Fruit fly (Drosophila melanogaster): ENCODE data around the gene p38c.

p38c gene

DNA sequence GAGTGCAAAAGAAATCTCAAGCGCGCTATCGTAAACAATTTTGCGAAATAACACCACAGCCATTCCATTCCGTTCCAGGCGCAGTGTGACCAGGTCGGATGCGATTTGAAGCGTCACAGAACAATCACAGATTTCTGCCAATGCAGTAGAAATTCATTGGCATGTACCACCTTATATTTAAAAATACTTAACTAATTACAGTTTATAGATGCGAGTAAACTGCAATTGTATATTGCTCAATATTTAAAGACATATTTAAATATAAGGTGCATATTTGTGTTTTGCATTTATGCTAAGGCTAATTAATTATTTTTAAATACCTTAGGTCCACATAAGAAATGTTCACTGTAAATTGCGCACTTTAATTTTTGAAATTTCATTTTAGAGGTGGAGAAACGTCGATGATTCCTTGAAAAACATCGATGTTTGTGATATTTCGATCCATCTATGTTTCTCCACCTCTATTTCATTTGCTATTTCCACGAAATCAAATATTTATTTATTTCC is 43.4 kb upstream of the p38c start, which contains the start of the genes SMC6 and CG6204 (continued):
- peak; percentile 53 for TF ChIP-seq CG8089 (GFP tag; optimal IDR thresholded peaks at IDR 0.05)
- TF ChIP-seq CG3995 (GFP tag; optimal IDR thresholded peaks at IDR 0.05) = peak; percentile 79
- no peak for TF ChIP-seq scrt (GFP tag; optimal IDR thresholded peaks at IDR 0.05)
- TF ChIP-seq Sry-β (GFP tag; optimal IDR thresholded peaks at IDR 0.05) = peak; percentile 17
- TF ChIP-seq Scr (GFP tag; IDR thresholded peaks at IDR 0.05; ENCODE audit: partially characterized antibody) = peak; percentile 59
- peak; percentile 95 for TF ChIP-seq fd96Cb (tag; optimal IDR thresholded peaks at IDR 0.05)
- TF ChIP-seq B-H1 (GFP tag; IDR thresholded peaks at IDR 0.05) = peak; percentile 92
- TF ChIP-seq pita (GFP tag; optimal IDR thresholded peaks at IDR 0.05) = no peak
- TF ChIP-seq sima (GFP tag; optimal IDR thresholded peaks at IDR 0.05) = peak; percentile 74
- TF ChIP-seq Drgx (GFP tag; IDR thresholded peaks at IDR 0.05) = peak; percentile 94
- peak; percentile 53 for TF ChIP-seq disco-r (GFP tag; optimal IDR thresholded peaks at IDR 0.05)
- peak; percentile 95 for TF ChIP-seq zen (tag; optimal IDR thresholded peaks at IDR 0.05)
- peak; percentile 89 to 94 for TF ChIP-seq dpn (GFP tag; optimal IDR thresholded peaks at IDR 0.05)
- TF ChIP-seq CG11093 (GFP tag; IDR thresholded peaks at IDR 0.05) = peak; percentile 88
- peak; percentile 38 for TF ChIP-seq CG3163 (GFP tag; optimal IDR thresholded peaks at IDR 0.05)
- peak; percentile 79 for TF ChIP-seq kah (GFP tag; optimal IDR thresholded peaks at IDR 0.05)
- TF ChIP-seq CG15514 (GFP tag; optimal IDR thresholded peaks at IDR 0.05) = peak; percentile 85
- peak; percentile 80 for TF ChIP-seq Hand (GFP tag; optimal IDR thresholded peaks at IDR 0.05)
- peak; percentile 89 for TF ChIP-seq CG31224 (GFP tag; IDR thresholded peaks at IDR 0.05)
- peak; percentile 85 for TF ChIP-seq croc (GFP tag; conservative IDR thresholded peaks at IDR 0.05)
- TF ChIP-seq CG11696 (GFP tag; IDR thresholded peaks at IDR 0.05) = peak; percentile 86
- peak; percentile 89 for TF ChIP-seq pho (GFP tag; optimal IDR thresholded peaks at IDR 0.05)
- TF ChIP-seq CG42726 (GFP tag; IDR thresholded peaks at IDR 0.05; ENCODE audit: partially characterized antibody) = no peak
- peak; percentile 93 for TF ChIP-seq klu (GFP tag; IDR thresholded peaks at IDR 0.05)
- peak; percentile 77 for TF ChIP-seq NC2β (GFP tag; optimal IDR thresholded peaks at IDR 0.05)
- TF ChIP-seq rib (GFP tag; IDR thresholded peaks at IDR 0.05) = peak; percentile 90
- TF ChIP-seq CG7786 (GFP tag; optimal IDR thresholded peaks at IDR 0.05) = peak; percentile 79
- TF ChIP-seq H15 (GFP tag; IDR thresholded peaks at IDR 0.05) = peak; percentile 92
- peak; percentile 96 for TF ChIP-seq HmgZ (tag; optimal IDR thresholded peaks at IDR 0.05)
- TF ChIP-seq slp2 (GFP tag; optimal IDR thresholded peaks at IDR 0.05) = peak; percentile 76
- TF ChIP-seq CG12299 (tag; optimal IDR thresholded peaks at IDR 0.05) = peak; percentile 92
- peak; percentile 80 for TF ChIP-seq NK7.1 (GFP tag; optimal IDR thresholded peaks at IDR 0.05)
- TF ChIP-seq CG10147 (GFP tag; optimal IDR thresholded peaks at IDR 0.05) = peak; percentile 93
- TF ChIP-seq CG12659 (GFP tag; optimal IDR thresholded peaks at IDR 0.05) = peak; percentile 96
- no peak for TF ChIP-seq cg (GFP tag; optimal IDR thresholded peaks at IDR 0.05)
- TF ChIP-seq Taf1 (GFP tag; IDR thresholded peaks at IDR 0.05) = peak; percentile 90
- TF ChIP-seq C15 (GFP tag; IDR thresholded peaks at IDR 0.05) = peak; percentile 81
- TF ChIP-seq CG18262 (tag; optimal IDR thresholded peaks at IDR 0.05) = peak; percentile 95
- peak; percentile 91 for TF ChIP-seq CG13296 (GFP tag; optimal IDR thresholded peaks at IDR 0.05)
- peak; percentile 86 for TF ChIP-seq CG11560 (tag; IDR thresholded peaks at IDR 0.05)
- 0 out of 2 replicates have a peak, but pooled peaks have one; percentile 23 for TF ChIP-seq Bgb (GFP tag; IDR thresholded peaks at IDR 0.05; ENCODE audit: partially characterized antibody)
- TF ChIP-seq cato (GFP tag; optimal IDR thresholded peaks at IDR 0.05; ENCODE audit: borderline replicate concordance) = peak; percentile 83
- TF ChIP-seq CG10209 (GFP tag; optimal IDR thresholded peaks at IDR 0.05) = peak; percentile 92
- TF ChIP-seq CG4282 (GFP tag; optimal IDR thresholded peaks at IDR 0.05) = peak; percentile 13
- TF ChIP-seq tup (GFP tag; optimal IDR thresholded peaks at IDR 0.05) = peak; percentile 52
- TF ChIP-seq dm (GFP tag; optimal IDR thresholded peaks at IDR 0.05) = peak; percentile 61
- TF ChIP-seq CG15601 (tag; optimal IDR thresholded peaks at IDR 0.05) = peak; percentile 87
- peak; percentile 74 for TF ChIP-seq CG16863 (GFP tag; optimal IDR thresholded peaks at IDR 0.05)
- no peak for TF ChIP-seq p53 (GFP tag; optimal IDR thresholded peaks at IDR 0.05)
- no peak for TF ChIP-seq nerfin-2 (GFP tag; IDR thresholded peaks at IDR 0.05; ENCODE audit: partially characterized antibody)

All from whole organism, embryonic.